Worm (Caenorhabditis elegans): ENCODE data around the gene stau-1.

stau-1 gene

ce11 chrX:992650-993403 lies 42.3 kb downstream of the stau-1 start:
- TF ChIP-seq ceh-13 (GFP tag; optimal IDR thresholded peaks at IDR 0.05) (no peak), F13C5.2 (tag; optimal IDR thresholded peaks at IDR 0.05) (peak; percentile 63), hmbx-1 (tag; optimal IDR thresholded peaks at IDR 0.05) (no peak), ama-1 (optimal IDR thresholded peaks at IDR 0.05) (no peak), pes-1 (GFP tag; IDR thresholded peaks at IDR 0.05) (no peak), tbx-11 (GFP tag; IDR thresholded peaks at IDR 0.05) (no peak), aly-1 (tag; optimal IDR thresholded peaks at IDR 0.05) (peak; percentile 74), sea-1 (GFP tag; conservative IDR thresholded peaks at IDR 0.05) (no peak), hmg-4 (GFP tag; optimal IDR thresholded peaks at IDR 0.05) (peak; percentile 51)

ce11 chrX:991274-991673 lies 43.8 kb downstream of the stau-1 start, which contains the start of the genes C09E10.3 and dgk-1:
C09E10.3 (minus strand) TSS chrX:991374.
dgk-1 (minus strand) TSS chrX:991456.
- no peak for TF ChIP-seq hmbx-1 (tag; optimal IDR thresholded peaks at IDR 0.05)
- TF ChIP-seq sea-1 (GFP tag; conservative IDR thresholded peaks at IDR 0.05), result no peak
- no peak for TF ChIP-seq flt-1 (GFP tag; IDR thresholded peaks at IDR 0.05)
- no peak for TF ChIP-seq pes-1 (GFP tag; IDR thresholded peaks at IDR 0.05)
- no peak for TF ChIP-seq tbx-11 (GFP tag; IDR thresholded peaks at IDR 0.05)
- TF ChIP-seq scrt-1 (GFP tag; IDR thresholded peaks at IDR 0.05), result no peak

ce11 chrX:986463-986862 lies 48.6 kb downstream of the stau-1 start:
- TF ChIP-seq tbx-37 (GFP tag; conservative IDR thresholded peaks at IDR 0.05) (0 out of 2 replicates have a peak, but pooled peaks have one; percentile 5), hmg-4 (GFP tag; optimal IDR thresholded peaks at IDR 0.05) (peak; percentile 43), pes-1 (GFP tag; IDR thresholded peaks at IDR 0.05) (peak; percentile 34; the same call in 1 of the 2 replicates), ama-1 (optimal IDR thresholded peaks at IDR 0.05) (no peak)

ce11 chrX:982598-982997 lies 52.5 kb downstream of the stau-1 start:
- TF ChIP-seq scrt-1 (GFP tag; IDR thresholded peaks at IDR 0.05) (no peak), ets-7 (tag; optimal IDR thresholded peaks at IDR 0.05) (no peak), B0310.2 (tag; optimal IDR thresholded peaks at IDR 0.05) (no peak), hmbx-1 (tag; optimal IDR thresholded peaks at IDR 0.05) (no peak), hnd-1 (tag; optimal IDR thresholded peaks at IDR 0.05) (no peak), ama-1 (optimal IDR thresholded peaks at IDR 0.05) (no peak)

- TF ChIP-seq tbx-37 (GFP tag; conservative IDR thresholded peaks at IDR 0.05), result no peak
- TF ChIP-seq tbx-11 (GFP tag; IDR thresholded peaks at IDR 0.05), result no peak
- no peak for TF ChIP-seq F13C5.2 (tag; optimal IDR thresholded peaks at IDR 0.05)
- TF ChIP-seq B0310.2 (tag; optimal IDR thresholded peaks at IDR 0.05), result no peak
- TF ChIP-seq hnd-1 (tag; optimal IDR thresholded peaks at IDR 0.05), result no peak
- no peak for TF ChIP-seq tra-4 (tag; optimal IDR thresholded peaks at IDR 0.05)
- no peak for TF ChIP-seq ceh-13 (GFP tag; optimal IDR thresholded peaks at IDR 0.05)
- no peak for TF ChIP-seq ceh-36 (tag; optimal IDR thresholded peaks at IDR 0.05)
- TF ChIP-seq aly-1 (tag; optimal IDR thresholded peaks at IDR 0.05), result no peak
- no peak for TF ChIP-seq flt-1 (GFP tag; IDR thresholded peaks at IDR 0.05)
- TF ChIP-seq hmbx-1 (tag; optimal IDR thresholded peaks at IDR 0.05), result no peak
- no peak for TF ChIP-seq ets-7 (tag; optimal IDR thresholded peaks at IDR 0.05)
- TF ChIP-seq sea-1 (GFP tag; conservative IDR thresholded peaks at IDR 0.05), result no peak
- TF ChIP-seq hmg-4 (GFP tag; optimal IDR thresholded peaks at IDR 0.05), result no peak
- TF ChIP-seq ama-1 (optimal IDR thresholded peaks at IDR 0.05), result no peak
- TF ChIP-seq scrt-1 (GFP tag; IDR thresholded peaks at IDR 0.05), result no peak
- no peak for TF ChIP-seq pes-1 (GFP tag; IDR thresholded peaks at IDR 0.05)
Measured at ce11 chrX:980252-981009, 54.7 kb downstream of the stau-1 start, which contains the start of gene C44C1.1. C44C1.1 (plus strand) TSS chrX:980776.

ce11 chrX:977958-978686 lies 57.0 kb downstream of the stau-1 start, which contains the start of gene abhd-3.2:
abhd-3.2 (minus strand) TSS chrX:978008.
- TF ChIP-seq ceh-36 (tag; optimal IDR thresholded peaks at IDR 0.05), result no peak
